1 fruit fly cellular context compared by ENCODE assay signal in the genomic region with DNA sequence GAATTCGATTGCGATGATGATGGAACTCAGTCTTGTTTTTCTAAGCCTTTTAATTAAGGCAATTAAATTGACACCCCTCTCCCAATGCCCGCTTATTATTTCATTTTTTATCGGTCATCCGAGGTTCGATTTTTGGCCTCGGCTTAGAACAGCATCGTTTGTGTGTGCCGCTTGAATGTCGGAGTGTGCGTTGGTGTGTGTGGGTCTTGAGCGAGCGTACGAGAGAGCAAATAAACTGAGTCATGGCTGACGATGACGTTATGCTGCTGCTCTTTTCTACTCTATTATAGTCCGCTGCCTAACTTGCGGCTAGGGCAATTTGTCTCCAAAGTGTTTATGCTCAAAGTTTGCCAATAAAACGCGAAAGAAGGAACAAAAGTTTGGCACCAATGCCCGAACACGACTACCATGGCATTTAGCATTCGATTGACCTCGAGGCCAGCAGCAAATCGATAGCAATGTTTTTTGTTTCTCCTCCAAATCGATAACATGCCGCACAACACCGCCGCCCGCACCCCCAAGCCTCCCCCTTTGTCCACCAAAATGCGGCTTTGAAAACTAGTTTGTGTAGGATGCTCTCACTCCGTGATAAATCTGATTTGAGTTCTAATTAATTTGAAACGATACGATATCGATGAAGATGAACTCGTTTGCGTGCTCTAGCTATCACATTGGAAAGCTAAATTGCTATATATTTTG.
TF ChIP-seq lines count a peak whose summit lies in the region.

No protein-coding gene starts in this region.

TF ChIP-seq in whole organism, embryonic, 481 proteins besides CTCF, POLR2A, EP300 and RAD21 (continued from another document):
- TF ChIP-seq stwl (tag; optimal IDR thresholded peaks at IDR 0.05; lab: Kevin White, UChicago) = peak; percentile 32
- TF ChIP-seq hbn (GFP tag; IDR thresholded peaks at IDR 0.05; lab: Robert Waterston, UW; ENCODE audit: partially characterized antibody) = no peak
- no peak for TF ChIP-seq CG34422 (GFP tag; IDR thresholded peaks at IDR 0.05; lab: Robert Waterston, UW)
- TF ChIP-seq Mrtf (GFP tag; IDR thresholded peaks at IDR 0.05; lab: Robert Waterston, UW) = no peak
- no peak for TF ChIP-seq CG9437 (GFP tag; optimal IDR thresholded peaks at IDR 0.05; lab: Kevin White, UChicago)
- no peak for TF ChIP-seq CG12769 (tag; optimal IDR thresholded peaks at IDR 0.05; lab: Kevin White, UChicago)
- TF ChIP-seq CG4854 (GFP tag; optimal IDR thresholded peaks at IDR 0.05; lab: Kevin White, UChicago) = no peak
- TF ChIP-seq corto (GFP tag; optimal IDR thresholded peaks at IDR 0.05; lab: Kevin White, UChicago) = no peak
- no peak for TF ChIP-seq Bteb2 (GFP tag; optimal IDR thresholded peaks at IDR 0.05; lab: Kevin White, UChicago)
- TF ChIP-seq CG15269 (tag; optimal IDR thresholded peaks at IDR 0.05; lab: Kevin White, UChicago) = no peak
- TF ChIP-seq CG4707 (GFP tag; optimal IDR thresholded peaks at IDR 0.05; lab: Kevin White, UChicago) = no peak
- TF ChIP-seq dimm (GFP tag; IDR thresholded peaks at IDR 0.05; lab: Robert Waterston, UW) = no peak
- TF ChIP-seq MBD-R2 (GFP tag; IDR thresholded peaks at IDR 0.05; lab: Robert Waterston, UW) = peak; percentile 24; the same call in 1 of the 2 replicates
- 0 out of 3 replicates have a peak, but pooled peaks have one; percentile 18 for TF ChIP-seq Opbp (GFP tag; IDR thresholded peaks at IDR 0.05; lab: Robert Waterston, UW; ENCODE audit: partially characterized antibody)
- peak; percentile 61 for TF ChIP-seq Med (GFP tag; lab: Kevin White, UChicago)
- TF ChIP-seq CG2129 (GFP tag; IDR thresholded peaks at IDR 0.05; lab: Robert Waterston, UW; ENCODE audit: partially characterized antibody) = no peak
- no peak for TF ChIP-seq ems (GFP tag; optimal IDR thresholded peaks at IDR 0.05; lab: Kevin White, UChicago)
- TF ChIP-seq tup (GFP tag; optimal IDR thresholded peaks at IDR 0.05; lab: Kevin White, UChicago) = no peak
- TF ChIP-seq tap (tag; optimal IDR thresholded peaks at IDR 0.05; lab: Kevin White, UChicago) = no peak
- 0 out of 3 replicates have a peak, but pooled peaks have one; percentile 14 for TF ChIP-seq CG34224 (GFP tag; IDR thresholded peaks at IDR 0.05; lab: Robert Waterston, UW; ENCODE audit: partially characterized antibody)
- no peak for TF ChIP-seq ken (GFP tag; IDR thresholded peaks at IDR 0.05; lab: Robert Waterston, UW)
- peak; percentile 9 for TF ChIP-seq CG13894 (tag; optimal IDR thresholded peaks at IDR 0.05; lab: Kevin White, UChicago)
- TF ChIP-seq abd-A (tag; optimal IDR thresholded peaks at IDR 0.05; lab: Kevin White, UChicago) = peak; percentile 46
- no peak for TF ChIP-seq CG10543 (GFP tag; optimal IDR thresholded peaks at IDR 0.05; lab: Kevin White, UChicago)
- no peak for TF ChIP-seq prd (optimal IDR thresholded peaks at IDR 0.05; lab: Kevin White, UChicago)
- TF ChIP-seq prd (GFP tag; IDR thresholded peaks at IDR 0.05; lab: Robert Waterston, UW) = no peak
- no peak for TF ChIP-seq lov (optimal IDR thresholded peaks at IDR 0.05; lab: Kevin White, UChicago)
- no peak for TF ChIP-seq lov (GFP tag; IDR thresholded peaks at IDR 0.05; lab: Robert Waterston, UW)
- no peak for TF ChIP-seq CG10431 (GFP tag; optimal IDR thresholded peaks at IDR 0.05; lab: Kevin White, UChicago)
- 0 out of 3 replicates have a peak, but pooled peaks have one; percentile 12 for TF ChIP-seq otp (GFP tag; IDR thresholded peaks at IDR 0.05; lab: Robert Waterston, UW)
- peak; percentile 33; the same call in 1 of the 2 replicates for TF ChIP-seq sob (GFP tag; IDR thresholded peaks at IDR 0.05; lab: Robert Waterston, UW)
- no peak for TF ChIP-seq Sin3A (optimal IDR thresholded peaks at IDR 0.05; lab: Kevin White, UChicago)
